Worm (Caenorhabditis elegans) whole organism, L4 larva: Measurements from ENCODE around the gene T04C9.3.
A peak's percentile ranks its signal among the peaks of the same experiment; 100 is the strongest.

ENCODE experiments used
- F10B5.3 ChIP-seq: sonication (generic microtip); optimal IDR thresholded peaks from 2 replicates; lab custom pipeline; 2016; ENCODE audit warnings: mild to moderate bottlenecking, missing genetic modification characterization, missing compliant biosample characterization
- F26F4.8 ChIP-seq: fragments of 200-800 bp; sonication (Bioruptor generic); conservative IDR thresholded peaks from 2 replicates; pipeline ENCODE4 v1.3.6; 2022; ENCODE audit warnings: missing genetic modification characterization, missing compliant biosample characterization
- F37D6.2 ChIP-seq: sonication (generic microtip); optimal IDR thresholded peaks from 2 replicates; lab custom pipeline; 2016; ENCODE audit warnings: mild to moderate bottlenecking, missing genetic modification characterization, missing compliant biosample characterization
- R02D3.7 ChIP-seq: fragments of 150-350 bp; sonication (generic microtip); optimal IDR thresholded peaks from 3 replicates; lab custom pipeline; 2014; ENCODE audit warnings: missing biosample characterization, missing genetic modification characterization
- T20F7.1 ChIP-seq: fragments of 200-800 bp; sonication (Bioruptor generic); optimal IDR thresholded peaks from 2 replicates; lab custom pipeline; 2018; ENCODE audit warnings: mild to moderate bottlenecking, missing genetic modification characterization, missing compliant biosample characterization
- Y105C5A.15 ChIP-seq: fragments of 200-800 bp; sonication (Bioruptor generic); IDR thresholded peaks from 2 replicates; pipeline ENCODE4 v1.3.6; 2022; ENCODE audit warnings: missing genetic modification characterization, missing compliant biosample characterization
- Y48G9A.11 ChIP-seq: fragments of 200-800 bp; sonication (Bioruptor generic); IDR thresholded peaks from 2 replicates; pipeline ENCODE4 v1.3.6; 2022; ENCODE audit warnings: missing genetic modification reagents, missing genetic modification characterization, missing compliant biosample characterization
- Y5F2A.4 ChIP-seq: fragments of 200-800 bp; sonication (Bioruptor generic); optimal IDR thresholded peaks from 2 replicates; lab custom pipeline; 2018; ENCODE audit warnings: mild to moderate bottlenecking, missing genetic modification characterization, missing compliant biosample characterization
- ZK337.2 ChIP-seq: fragments of 200-800 bp; sonication (Bioruptor generic); IDR thresholded peaks from 2 replicates; pipeline ENCODE4 v1.3.6; 2022; ENCODE audit warnings: missing genetic modification reagents, missing genetic modification characterization, missing compliant biosample characterization
- aha-1 ChIP-seq: fragments of 150-350 bp; peaks from one replicate; lab custom pipeline; 2014; ENCODE audit warnings: missing biosample characterization, missing genetic modification characterization
- ama-1 ChIP-seq: fragments of 150-350 bp; optimal IDR thresholded peaks from 2 replicates; lab custom pipeline; 2014; ENCODE audit warnings: inconsistent platforms, mixed read lengths
- ceh-28 ChIP-seq: fragments of 150-350 bp; optimal IDR thresholded peaks from 2 replicates; lab custom pipeline; 2014; ENCODE audit warnings: missing biosample characterization, missing genetic modification reagents, missing genetic modification characterization
- ceh-32 ChIP-seq: sonication (generic microtip); optimal IDR thresholded peaks from 2 replicates; lab custom pipeline; 2016; ENCODE audit warnings: mild to moderate bottlenecking, missing genetic modification characterization, missing compliant biosample characterization; ENCODE audit not compliant: poor library complexity
- ceh-44 ChIP-seq: fragments of 200-800 bp; sonication (Bioruptor generic); IDR thresholded peaks from 2 replicates; pipeline ENCODE4 v1.3.6; 2022; ENCODE audit warnings: missing genetic modification reagents, missing genetic modification characterization, missing compliant biosample characterization
- daf-12 ChIP-seq: fragments of 150-350 bp; optimal IDR thresholded peaks from 2 replicates; lab custom pipeline; 2014; ENCODE audit warnings: missing biosample characterization, missing genetic modification reagents, missing genetic modification characterization
- daf-16 ChIP-seq, 3 experiments: sonication (generic microtip); optimal IDR thresholded peaks; 2 replicates each; lab custom pipeline; 2016 to 2017; ENCODE audit warnings: missing genetic modification characterization in 3 of 3, missing genetic modification reagents in 3 of 3, mild to moderate bottlenecking in 2 of 3, missing compliant biosample characterization in 2 of 3, missing biosample characterization in 1 of 3, moderate library complexity in 1 of 3
- dmd-8 ChIP-seq: fragments of 200-800 bp; sonication (Bioruptor generic); IDR thresholded peaks from 2 replicates; pipeline ENCODE4 v1.3.6; 2022; ENCODE audit warnings: missing genetic modification characterization, missing compliant biosample characterization
- duxl-1 ChIP-seq: sonication (generic microtip); optimal IDR thresholded peaks from 2 replicates; lab custom pipeline; 2016; ENCODE audit warnings: mild to moderate bottlenecking, missing genetic modification characterization, moderate library complexity, missing compliant biosample characterization; ENCODE audit not compliant: poor library complexity
- dve-1 ChIP-seq: sonication (generic microtip); optimal IDR thresholded peaks from 2 replicates; lab custom pipeline; 2017; ENCODE audit warnings: antibody characterized with exemption, mild to moderate bottlenecking, missing genetic modification characterization, missing compliant biosample characterization; ENCODE audit not compliant: insufficient read depth
- egl-27 ChIP-seq: sonication (generic microtip); optimal IDR thresholded peaks from 3 replicates; lab custom pipeline; 2017; ENCODE audit warnings: missing biosample characterization, missing genetic modification reagents, missing genetic modification characterization
- egl-43 ChIP-seq: fragments of 200-800 bp; sonication (Bioruptor generic); IDR thresholded peaks from 2 replicates; pipeline ENCODE4 v1.3.6; 2022; ENCODE audit warnings: missing genetic modification reagents, missing genetic modification characterization, missing compliant biosample characterization
- hlh-11 ChIP-seq: fragments of 200-800 bp; sonication (Bioruptor generic); optimal IDR thresholded peaks from 2 replicates; lab custom pipeline; 2018; ENCODE audit warnings: mild to moderate bottlenecking, missing genetic modification characterization, missing compliant biosample characterization
- hlh-30 ChIP-seq: sonication (generic microtip); optimal IDR thresholded peaks from 2 replicates; lab custom pipeline; 2017; ENCODE audit warnings: antibody characterized with exemption, mild to moderate bottlenecking, missing genetic modification characterization, missing compliant biosample characterization; ENCODE audit not compliant: insufficient read depth
- hmg-1.1 ChIP-seq: fragments of 200-800 bp; sonication (Bioruptor generic); IDR thresholded peaks from 2 replicates; pipeline ENCODE4 v1.3.6; 2022; ENCODE audit warnings: missing genetic modification reagents, missing genetic modification characterization, missing compliant biosample characterization
- lin-29 ChIP-seq: fragments of 200-800 bp; sonication (Bioruptor generic); IDR thresholded peaks from 2 replicates; pipeline ENCODE4 v1.3.6; 2022; ENCODE audit warnings: missing genetic modification reagents, missing genetic modification characterization, missing compliant biosample characterization
- lin-39 ChIP-seq: fragments of 150-350 bp; optimal IDR thresholded peaks from 2 replicates; lab custom pipeline; 2014; ENCODE audit warnings: missing biosample characterization, missing genetic modification reagents, missing genetic modification characterization
- lir-3 ChIP-seq: sonication (generic microtip); optimal IDR thresholded peaks from 2 replicates; lab custom pipeline; 2016; ENCODE audit warnings: mild to moderate bottlenecking, missing genetic modification characterization, missing compliant biosample characterization
- madf-5 ChIP-seq, 2 experiments: fragments of 200-800 bp; sonication (Bioruptor generic); IDR thresholded peaks; 2 replicates each; pipeline ENCODE4 v1.3.6; 2022; ENCODE audit warnings: missing compliant biosample characterization in 2 of 2, missing genetic modification characterization in 2 of 2
- mes-2 ChIP-seq: sonication (generic microtip); optimal IDR thresholded peaks from 2 replicates; lab custom pipeline; 2016; ENCODE audit warnings: missing genotype, mild to moderate bottlenecking, missing genetic modification characterization, missing compliant biosample characterization; ENCODE audit not compliant: poor library complexity, severe bottlenecking
- mxl-2 ChIP-seq: fragments of 200-800 bp; sonication (Bioruptor generic); conservative IDR thresholded peaks from 2 replicates; pipeline ENCODE4 v1.3.6; 2022; ENCODE audit warnings: missing genetic modification reagents, missing genetic modification characterization, missing compliant biosample characterization
- nhr-111 ChIP-seq: fragments of 200-800 bp; sonication (Bioruptor generic); optimal IDR thresholded peaks from 2 replicates; lab custom pipeline; 2018; ENCODE audit warnings: mild to moderate bottlenecking, missing genetic modification characterization, missing compliant biosample characterization
- nhr-237 ChIP-seq: sonication (generic microtip); optimal IDR thresholded peaks from 2 replicates; lab custom pipeline; 2017; ENCODE audit warnings: missing biosample characterization, missing genetic modification characterization
- nhr-28 ChIP-seq: fragments of 150-350 bp; optimal IDR thresholded peaks from 2 replicates; lab custom pipeline; 2014; ENCODE audit warnings: missing biosample characterization, missing genetic modification characterization
- nhr-42 ChIP-seq: fragments of 200-800 bp; sonication (Bioruptor generic); IDR thresholded peaks from 2 replicates; pipeline ENCODE4 v1.3.6; 2022; ENCODE audit warnings: missing genetic modification characterization, missing compliant biosample characterization
- nhr-77 ChIP-seq: fragments of 150-350 bp; optimal IDR thresholded peaks from 2 replicates; lab custom pipeline; 2014; ENCODE audit warnings: missing biosample characterization, missing genetic modification characterization
- php-3 ChIP-seq: fragments of 200-800 bp; sonication (Bioruptor generic); IDR thresholded peaks from 2 replicates; pipeline ENCODE4 v1.3.6; 2022; ENCODE audit warnings: missing genetic modification reagents, missing genetic modification characterization, missing compliant biosample characterization
- rbr-2 ChIP-seq: sonication (generic microtip); optimal IDR thresholded peaks from 2 replicates; lab custom pipeline; 2016; ENCODE audit warnings: missing genotype, missing genetic modification characterization, missing compliant biosample characterization
- saeg-2 ChIP-seq: fragments of 200-800 bp; sonication (Bioruptor generic); IDR thresholded peaks from 2 replicates; pipeline ENCODE4 v1.3.6; 2022; ENCODE audit warnings: missing genetic modification reagents, missing genetic modification characterization, missing compliant biosample characterization
- sdz-12 ChIP-seq: fragments of 200-800 bp; sonication (Bioruptor generic); optimal IDR thresholded peaks from 2 replicates; lab custom pipeline; 2018; ENCODE audit warnings: mild to moderate bottlenecking, missing genetic modification characterization, missing compliant biosample characterization
- set-16 ChIP-seq: fragments of 200-800 bp; sonication (Bioruptor generic); IDR thresholded peaks from 2 replicates; pipeline ENCODE4 v1.3.6; 2022; ENCODE audit warnings: missing genetic modification reagents, missing genetic modification characterization, missing compliant biosample characterization
- snpc-4 ChIP-seq: fragments of 150-350 bp; optimal IDR thresholded peaks from 2 replicates; lab custom pipeline; 2014; ENCODE audit warnings: missing biosample characterization, missing genetic modification characterization
- tra-1 ChIP-seq: fragments of 200-800 bp; sonication (Bioruptor generic); IDR thresholded peaks from 2 replicates; pipeline ENCODE4 v1.3.6; 2022; ENCODE audit warnings: missing genetic modification reagents, missing genetic modification characterization, missing compliant biosample characterization
- unc-39 ChIP-seq: sonication (generic microtip); optimal IDR thresholded peaks from 2 replicates; lab custom pipeline; 2017; ENCODE audit warnings: missing biosample characterization, missing genetic modification characterization
- unc-62 ChIP-seq, 3 experiments: fragments of 150-350 bp in 1 of 3; sonication (generic microtip); optimal IDR thresholded peaks in 2 of 3; peaks in 1 of 3; 1 replicate in 1 of 3; 2 replicates in 2 of 3; lab custom pipeline; 2014 to 2017; ENCODE audit warnings: missing biosample characterization in 3 of 3, missing genetic modification characterization in 3 of 3, missing genetic modification reagents in 3 of 3, missing genotype in 1 of 3
- zag-1 ChIP-seq: fragments of 150-350 bp; optimal IDR thresholded peaks from 2 replicates; lab custom pipeline; 2014; ENCODE audit warnings: missing biosample characterization, missing genetic modification characterization
- zfp-2 ChIP-seq: sonication (generic microtip); optimal IDR thresholded peaks from 2 replicates; lab custom pipeline; 2016; ENCODE audit warnings: mild to moderate bottlenecking, missing genetic modification characterization, missing compliant biosample characterization
- zip-2 ChIP-seq: fragments of 150-350 bp; optimal IDR thresholded peaks from 2 replicates; lab custom pipeline; 2014; ENCODE audit warnings: missing biosample characterization, missing genetic modification characterization
- ztf-11 ChIP-seq: fragments of 150-350 bp; optimal IDR thresholded peaks from 2 replicates; lab custom pipeline; 2014; ENCODE audit warnings: missing biosample characterization, missing genetic modification characterization
- ztf-7 ChIP-seq: fragments of 150-350 bp; optimal IDR thresholded peaks from 2 replicates; lab custom pipeline; 2014; ENCODE audit warnings: missing biosample characterization, missing genetic modification characterization

Gene T04C9.3

DNA sequence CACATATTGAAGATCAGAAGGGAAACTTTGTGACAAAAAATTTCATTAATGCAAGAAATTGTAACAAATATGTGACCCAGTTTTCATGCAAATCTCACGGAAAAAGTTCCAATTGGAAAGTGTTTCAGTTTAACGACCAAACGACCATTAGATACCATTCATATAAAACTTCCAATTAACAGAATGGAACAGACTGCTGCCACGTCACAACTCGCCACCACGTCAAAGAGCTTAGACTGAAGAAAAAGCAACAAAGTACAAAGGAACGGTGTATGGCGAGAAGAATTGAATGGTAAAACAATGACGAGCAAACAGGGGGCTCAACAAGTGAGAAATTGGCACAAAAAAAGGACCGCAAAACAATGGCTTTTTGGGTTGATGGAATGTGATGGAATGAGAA lies at the start of gene T04C9.3:
T04C9.3 (plus strand) TSS at position 301 of the 400 bp plus-strand sequence.
- TF ChIP-seq ztf-11 (tag; lab: Kevin White, UChicago), result no peak
- TF ChIP-seq set-16 (GFP tag; lab: Robert Waterston, UW), result no peak
- no peak for TF ChIP-seq lin-39 (tag; lab: Kevin White, UChicago)
- TF ChIP-seq rbr-2 (tag; lab: Kevin White, UChicago), result no peak
- TF ChIP-seq nhr-111 (GFP tag; lab: Kevin White, UChicago), result no peak
- TF ChIP-seq nhr-237 (tag; lab: Kevin White, UChicago), result no peak
- no peak for TF ChIP-seq ceh-28
- no peak for TF ChIP-seq mes-2 (tag; lab: Kevin White, UChicago)
- no peak for TF ChIP-seq unc-62 (GFP tag; optimal IDR thresholded peaks at IDR 0.05 in 1 of 2; lab: Kevin White, UChicago)
- no peak for TF ChIP-seq unc-62 (tag; optimal IDR thresholded peaks at IDR 0.05; lab: Kevin White, UChicago)
- no peak for TF ChIP-seq madf-5 (GFP tag; IDR thresholded peaks at IDR 0.05; lab: Robert Waterston, UW)
- no peak for TF ChIP-seq nhr-42 (GFP tag; lab: Robert Waterston, UW)
- no peak for TF ChIP-seq ZK337.2 (GFP tag; lab: Robert Waterston, UW)
- no peak for TF ChIP-seq tra-1 (GFP tag; lab: Robert Waterston, UW)
- no peak for TF ChIP-seq mxl-2
- no peak for TF ChIP-seq zag-1 (tag; lab: Kevin White, UChicago)
- TF ChIP-seq php-3 (GFP tag; lab: Robert Waterston, UW), result no peak
- TF ChIP-seq daf-12, result no peak

DNA sequence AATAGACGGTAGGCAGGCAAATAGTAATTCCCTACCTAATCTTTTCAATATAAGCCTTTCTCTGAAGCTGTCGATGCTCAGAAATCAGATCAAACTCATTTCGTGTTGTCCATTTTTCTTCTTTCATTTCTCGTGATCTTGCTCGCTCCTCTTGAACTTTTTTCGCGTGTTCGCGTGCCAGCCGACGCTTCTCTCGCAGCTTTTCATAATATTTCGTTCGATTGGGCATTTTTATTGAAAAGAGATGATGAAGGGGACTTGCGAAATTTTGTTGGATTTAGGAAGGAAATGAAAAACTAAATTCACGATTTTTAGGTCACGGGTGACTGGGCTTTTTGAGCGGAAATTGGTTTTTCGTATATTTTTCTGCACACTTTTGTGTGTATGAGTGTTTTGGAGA lies 48.4 kb upstream of the T04C9.3 start, which contains the start of gene EGAP1.1:
EGAP1.1 (minus strand) TSS at position 229 of the 400 bp plus-strand sequence.
- no peak for TF ChIP-seq unc-39 (tag; lab: Kevin White, UChicago)
- TF ChIP-seq ceh-32 (tag; lab: Kevin White, UChicago), result no peak
- TF ChIP-seq aha-1 (tag; lab: Kevin White, UChicago), result peak; percentile 70
- no peak for TF ChIP-seq sdz-12 (GFP tag; lab: Kevin White, UChicago)
- TF ChIP-seq F26F4.8, result no peak
- TF ChIP-seq saeg-2 (GFP tag; lab: Robert Waterston, UW), result no peak
- TF ChIP-seq lir-3, result no peak
- no peak for TF ChIP-seq ama-1
- peak; percentile 74 for TF ChIP-seq hlh-30
- no peak for TF ChIP-seq nhr-237 (tag; lab: Kevin White, UChicago)
- TF ChIP-seq mes-2 (tag; lab: Kevin White, UChicago), result no peak
- no peak for TF ChIP-seq snpc-4 (tag; lab: Kevin White, UChicago)
- no peak for TF ChIP-seq ztf-7
- no peak for TF ChIP-seq Y105C5A.15

DNA sequence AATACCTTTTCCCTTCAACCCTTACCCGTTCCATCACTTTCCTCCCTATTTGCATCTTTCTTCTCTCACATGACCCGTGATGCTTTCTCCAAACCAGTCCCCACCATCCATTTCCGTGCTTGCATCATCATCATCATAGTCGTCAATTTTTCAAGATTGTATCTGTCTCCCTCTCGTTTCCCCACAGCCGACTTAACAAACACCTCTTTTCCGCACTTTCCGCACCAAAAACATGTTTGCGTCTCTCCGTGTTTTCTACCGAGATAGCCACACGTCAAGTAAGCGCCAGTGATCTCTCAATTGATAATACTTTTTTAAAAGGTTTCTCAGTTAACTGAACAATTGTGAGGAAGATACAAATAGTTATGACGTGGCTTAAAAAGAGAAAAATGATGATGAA lies 47.4 kb upstream of the T04C9.3 start:
- TF ChIP-seq egl-43 (no peak), nhr-77 (tag; lab: Kevin White, UChicago) (peak; percentile 12), F37D6.2 (tag; lab: Kevin White, UChicago) (no peak), sdz-12 (GFP tag; lab: Kevin White, UChicago) (no peak), dmd-8 (no peak), duxl-1 (tag; lab: Kevin White, UChicago) (no peak), nhr-28 (peak; percentile 85), Y5F2A.4 (GFP tag; lab: Kevin White, UChicago) (no peak), T20F7.1 (GFP tag; lab: Kevin White, UChicago) (no peak), ceh-44 (GFP tag; lab: Robert Waterston, UW) (no peak), hmg-1.1 (GFP tag; lab: Robert Waterston, UW) (peak; percentile 45; the same call in 1 of the 2 replicates), lin-39 (tag; lab: Kevin White, UChicago) (peak; percentile 64), Y48G9A.11 (GFP tag; lab: Robert Waterston, UW) (no peak), aha-1 (tag; lab: Kevin White, UChicago) (peak; percentile 70), F10B5.3 (tag; lab: Kevin White, UChicago) (no peak), R02D3.7 (no peak), zip-2 (peak; percentile 14), lin-29 (GFP tag; lab: Robert Waterston, UW) (no peak), zfp-2 (no peak), daf-16 (GFP tag; optimal IDR thresholded peaks at IDR 0.05; lab: Kevin White, UChicago) (peak in 1 of 2 experiments; percentile 69), daf-16 (tag; optimal IDR thresholded peaks at IDR 0.05; lab: Kevin White, UChicago) (peak; percentile 90), egl-27 (tag; lab: Kevin White, UChicago) (no peak), dve-1 (tag; lab: Kevin White, UChicago) (peak; percentile 91), hlh-11 (tag; lab: Kevin White, UChicago) (peak; percentile 93)
